Fruit fly (Drosophila melanogaster): ENCODE measurements around the gene lilli.
A peak's percentile ranks its signal among the peaks of the same experiment; 100 is the strongest.

lilli gene

DNA sequence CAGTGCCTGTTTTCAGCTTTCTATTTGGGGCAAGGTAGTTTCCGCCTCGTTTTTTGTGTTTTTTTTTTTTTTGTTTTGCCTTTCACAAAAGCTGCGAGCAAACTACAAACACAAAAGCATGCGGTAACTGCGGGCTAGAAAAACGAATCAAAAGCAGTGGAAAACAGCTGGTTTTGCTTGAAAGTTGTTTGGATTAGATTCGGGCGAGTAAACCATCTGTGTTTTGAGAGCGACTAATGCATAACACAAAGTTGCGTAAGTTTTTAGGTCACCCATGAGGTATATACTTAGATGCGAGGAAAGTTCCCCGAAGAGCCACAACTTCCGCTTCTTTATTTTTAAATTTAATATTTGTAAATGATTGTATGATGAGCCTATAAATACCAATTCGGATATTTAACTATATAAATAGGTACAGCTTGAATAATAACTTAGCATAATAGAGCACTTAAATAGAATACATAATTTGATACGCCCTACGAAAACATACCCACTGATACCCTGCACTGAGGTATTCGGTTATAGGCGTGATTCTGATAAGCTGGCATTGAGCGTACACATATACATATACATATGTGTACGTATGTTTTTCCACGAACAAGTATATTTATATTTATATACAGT is 13.3 kb upstream of the lilli start:
- TF ChIP-seq bab1 (GFP tag; optimal IDR thresholded peaks at IDR 0.05) (no peak), CG33017 (tag; optimal IDR thresholded peaks at IDR 0.05) (no peak), CG12768 (GFP tag; optimal IDR thresholded peaks at IDR 0.05) (no peak), CG5204 (GFP tag; optimal IDR thresholded peaks at IDR 0.05) (no peak)

dm6 chr2L:2872968-2873728 is 12.6 kb upstream of the lilli start:
- TF ChIP-seq CG5204 (GFP tag; optimal IDR thresholded peaks at IDR 0.05) (no peak), kay (GFP tag; ENCODE audit: borderline replicate concordance) (peak; percentile 96), tj (GFP tag; optimal IDR thresholded peaks at IDR 0.05) (peak; percentile 16), Mnt (GFP tag; optimal IDR thresholded peaks at IDR 0.05) (no peak), pad (GFP tag; optimal IDR thresholded peaks at IDR 0.05) (no peak), CG12768 (GFP tag; optimal IDR thresholded peaks at IDR 0.05) (peak; percentile 15), Crg-1 (GFP tag; optimal IDR thresholded peaks at IDR 0.05) (no peak), Clk (GFP tag; optimal IDR thresholded peaks at IDR 0.05) (no peak), CG7101 (tag; optimal IDR thresholded peaks at IDR 0.05) (no peak), cnc (optimal IDR thresholded peaks at IDR 0.05) (no peak), ovo (GFP tag; optimal IDR thresholded peaks at IDR 0.05) (no peak), Hr96 (GFP tag; optimal IDR thresholded peaks at IDR 0.05) (no peak), CG1620 (GFP tag; optimal IDR thresholded peaks at IDR 0.05) (no peak), CG11617 (GFP tag; optimal IDR thresholded peaks at IDR 0.05) (peak; percentile 45), cic (GFP tag; optimal IDR thresholded peaks at IDR 0.05) (no peak), toe (GFP tag; optimal IDR thresholded peaks at IDR 0.05) (no peak), bab1 (GFP tag; optimal IDR thresholded peaks at IDR 0.05) (no peak), CG33017 (tag; optimal IDR thresholded peaks at IDR 0.05) (peak; percentile 50), CG14711 (tag; optimal IDR thresholded peaks at IDR 0.05) (no peak), CG7045 (GFP tag; optimal IDR thresholded peaks at IDR 0.05) (no peak)

dm6 chr2L:2873729-2874127 is 12.0 kb upstream of the lilli start:
- TF ChIP-seq CG12768 (GFP tag; optimal IDR thresholded peaks at IDR 0.05) = no peak
- peak; percentile 83 for TF ChIP-seq Mnt (GFP tag; optimal IDR thresholded peaks at IDR 0.05)
- TF ChIP-seq CG11617 (GFP tag; optimal IDR thresholded peaks at IDR 0.05) = no peak
- TF ChIP-seq CG1620 (GFP tag; optimal IDR thresholded peaks at IDR 0.05) = no peak
- TF ChIP-seq pad (GFP tag; optimal IDR thresholded peaks at IDR 0.05) = no peak
- no peak for TF ChIP-seq CG33017 (tag; optimal IDR thresholded peaks at IDR 0.05)
- TF ChIP-seq cic (GFP tag; optimal IDR thresholded peaks at IDR 0.05) = no peak
- TF ChIP-seq bab1 (GFP tag; optimal IDR thresholded peaks at IDR 0.05) = no peak
- TF ChIP-seq ovo (GFP tag; optimal IDR thresholded peaks at IDR 0.05) = no peak
- TF ChIP-seq kay (GFP tag; ENCODE audit: borderline replicate concordance) = peak; percentile 46
- no peak for TF ChIP-seq CG14711 (tag; optimal IDR thresholded peaks at IDR 0.05)
- TF ChIP-seq CG7101 (tag; optimal IDR thresholded peaks at IDR 0.05) = no peak
- no peak for TF ChIP-seq tj (GFP tag; optimal IDR thresholded peaks at IDR 0.05)
- no peak for TF ChIP-seq CG7045 (GFP tag; optimal IDR thresholded peaks at IDR 0.05)
- TF ChIP-seq Crg-1 (GFP tag; optimal IDR thresholded peaks at IDR 0.05) = no peak

DNA sequence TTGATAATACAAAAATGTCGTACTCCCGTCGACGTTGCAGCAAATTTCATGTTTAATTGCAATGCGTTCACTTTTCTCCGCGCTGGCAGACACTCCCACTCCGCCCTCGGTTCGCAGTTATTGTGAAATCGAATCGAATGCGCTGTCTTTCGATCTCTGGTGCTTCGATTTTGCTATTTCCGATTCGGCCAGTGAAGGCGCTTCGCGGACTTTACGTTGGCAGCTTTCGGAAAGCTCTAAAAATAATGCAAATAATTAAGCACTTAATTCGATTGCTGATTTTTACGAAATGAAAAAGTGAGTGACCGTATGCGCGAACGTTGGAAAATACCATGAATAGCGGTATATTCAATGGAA is 11.6 kb upstream of the lilli start, which contains the start of gene Ifrd1:
Gene Ifrd1, minus strand, starts transcription at position 305 of the 357 bp plus-strand sequence.
- TF ChIP-seq CG11617 (GFP tag; optimal IDR thresholded peaks at IDR 0.05) (no peak), CG33017 (tag; optimal IDR thresholded peaks at IDR 0.05) (peak; percentile 20), cnc (optimal IDR thresholded peaks at IDR 0.05) (no peak), CG7101 (tag; optimal IDR thresholded peaks at IDR 0.05) (no peak), Clk (GFP tag; optimal IDR thresholded peaks at IDR 0.05) (no peak), ovo (GFP tag; optimal IDR thresholded peaks at IDR 0.05) (no peak)

dm6 chr2L:2874542-2875194 is 11.1 kb upstream of the lilli start, which contains the start of gene CG8814:
Gene CG8814 (plus strand): TSS chr2L:2874890.
- TF ChIP-seq CG12768 (GFP tag; optimal IDR thresholded peaks at IDR 0.05) (peak; percentile 94), bab1 (GFP tag; optimal IDR thresholded peaks at IDR 0.05) (peak; percentile 13), Clk (GFP tag; optimal IDR thresholded peaks at IDR 0.05) (peak; percentile 48), CG33017 (tag; optimal IDR thresholded peaks at IDR 0.05) (no peak), cic (GFP tag; optimal IDR thresholded peaks at IDR 0.05) (peak; percentile 63), CG5204 (GFP tag; optimal IDR thresholded peaks at IDR 0.05) (no peak), CG1620 (GFP tag; optimal IDR thresholded peaks at IDR 0.05) (peak; percentile 73), cnc (optimal IDR thresholded peaks at IDR 0.05) (no peak), pad (GFP tag; optimal IDR thresholded peaks at IDR 0.05) (peak; percentile 58), tj (GFP tag; optimal IDR thresholded peaks at IDR 0.05) (peak; percentile 63), CG11617 (GFP tag; optimal IDR thresholded peaks at IDR 0.05) (peak; percentile 84), CG7045 (GFP tag; optimal IDR thresholded peaks at IDR 0.05) (peak; percentile 47), toe (GFP tag; optimal IDR thresholded peaks at IDR 0.05) (peak; percentile 88), CG7101 (tag; optimal IDR thresholded peaks at IDR 0.05) (peak; percentile 62), Crg-1 (GFP tag; optimal IDR thresholded peaks at IDR 0.05) (peak; percentile 68), kay (GFP tag; ENCODE audit: borderline replicate concordance) (peak; percentile 95), ovo (GFP tag; optimal IDR thresholded peaks at IDR 0.05) (peak; percentile 70), CG14711 (tag; optimal IDR thresholded peaks at IDR 0.05) (no peak), Mnt (GFP tag; optimal IDR thresholded peaks at IDR 0.05) (peak; percentile 37), Hr96 (GFP tag; optimal IDR thresholded peaks at IDR 0.05) (peak; percentile 63)
